Worm (Caenorhabditis elegans) whole organism, L4/young adult: Measurements from ENCODE around the gene vhp-1.

ENCODE experiments used
- W03F9.2 ChIP-seq: fragments of 150-350 bp; optimal IDR thresholded peaks from 2 replicates; lab custom pipeline; 2014; ENCODE audit warnings: missing biosample characterization, missing genetic modification characterization
- dao-5 ChIP-seq: sonication (generic microtip); optimal IDR thresholded peaks from 2 replicates; lab custom pipeline; 2016; ENCODE audit warnings: missing genotype, missing genetic modification characterization, moderate library complexity, missing compliant biosample characterization
- him-1 ChIP-seq: sonication (generic microtip); optimal IDR thresholded peaks from 2 replicates; lab custom pipeline; 2016; ENCODE audit warnings: missing genotype, missing genetic modification reagents, missing genetic modification characterization, missing compliant biosample characterization

ce11 chrII:5282740-5283281 is 40.3 kb upstream of the vhp-1 start:
- TF ChIP-seq dao-5 (no peak), him-1 (tag; lab: Kevin White, UChicago) (no peak), W03F9.2 (no peak)
